ENCODE assay signal across 4 fruit fly cellular contexts in genomic region chrX:1090408-1090807, dm6.
TF ChIP-seq lines count a peak whose summit lies in the region.

No protein-coding gene starts in this region.

- TF ChIP-seq CTCF in whole organism, embryonic (GFP tag; optimal IDR thresholded peaks at IDR 0.05; lab: Kevin White, UChicago), result no peak

TF ChIP-seq in whole organism, embryonic, 481 proteins besides CTCF, POLR2A, EP300 and RAD21 (continues in another document):
- TF ChIP-seq CG10543 (GFP tag; optimal IDR thresholded peaks at IDR 0.05; lab: Kevin White, UChicago) (no peak), sqz (GFP tag; optimal IDR thresholded peaks at IDR 0.05; lab: Kevin White, UChicago) (peak; percentile 16), Sox102F (GFP tag; optimal IDR thresholded peaks at IDR 0.05; lab: Kevin White, UChicago) (peak; percentile 8), CG13624 (GFP tag; optimal IDR thresholded peaks at IDR 0.05; lab: Kevin White, UChicago) (no peak), CG6175 (GFP tag; IDR thresholded peaks at IDR 0.05; lab: Robert Waterston, UW) (no peak), lmd (GFP tag; IDR thresholded peaks at IDR 0.05; lab: Robert Waterston, UW) (peak; percentile 29; the same call in 1 of the 2 replicates), ssp (GFP tag; IDR thresholded peaks at IDR 0.05; lab: Robert Waterston, UW) (no peak), CG31224 (GFP tag; IDR thresholded peaks at IDR 0.05; lab: Robert Waterston, UW) (no peak), dmrt99B (tag; optimal IDR thresholded peaks at IDR 0.05; lab: Kevin White, UChicago) (peak; percentile 24), pan (optimal IDR thresholded peaks at IDR 0.05; lab: Kevin White, UChicago) (no peak), pan (GFP tag; optimal IDR thresholded peaks at IDR 0.05 in 1 of 2, IDR thresholded peaks at IDR 0.05 in 1 of 2) (peak in 1 of 2 experiments; percentile 9), kni (GFP tag; optimal IDR thresholded peaks at IDR 0.05; lab: Kevin White, UChicago) (no peak), CG11504 (tag; optimal IDR thresholded peaks at IDR 0.05; lab: Kevin White, UChicago) (peak; percentile 16), Dad (GFP tag; optimal IDR thresholded peaks at IDR 0.05; lab: Kevin White, UChicago) (no peak), fd96Cb (tag; optimal IDR thresholded peaks at IDR 0.05; lab: Kevin White, UChicago) (no peak), Dip2 (GFP tag; IDR thresholded peaks at IDR 0.05; lab: Robert Waterston, UW) (no peak), Hr78 (GFP tag; optimal IDR thresholded peaks at IDR 0.05; lab: Kevin White, UChicago) (no peak), her (GFP tag; optimal IDR thresholded peaks at IDR 0.05; lab: Kevin White, UChicago) (no peak), dysf (GFP tag; IDR thresholded peaks at IDR 0.05; lab: Robert Waterston, UW) (0 out of 3 replicates have a peak, but pooled peaks have one; percentile 39), Antp (GFP tag; optimal IDR thresholded peaks at IDR 0.05; lab: Kevin White, UChicago) (no peak), CG31388 (GFP tag; optimal IDR thresholded peaks at IDR 0.05; lab: Kevin White, UChicago) (no peak), hbn (GFP tag; IDR thresholded peaks at IDR 0.05; lab: Robert Waterston, UW; ENCODE audit: partially characterized antibody) (no peak), lbe (GFP tag; optimal IDR thresholded peaks at IDR 0.05; lab: Kevin White, UChicago) (no peak)

TF ChIP-seq in whole organism, prepupa, 60 proteins besides CTCF, POLR2A, EP300 and RAD21 (continues in another document):
- TF ChIP-seq CG9139 (GFP tag; optimal IDR thresholded peaks at IDR 0.05; lab: Kevin White, UChicago) (no peak), Eip93F (GFP tag; optimal IDR thresholded peaks at IDR 0.05; lab: Kevin White, UChicago) (no peak), fd59A (GFP tag; optimal IDR thresholded peaks at IDR 0.05; lab: Kevin White, UChicago) (peak; percentile 5), Sox14 (GFP tag; optimal IDR thresholded peaks at IDR 0.05; lab: Kevin White, UChicago) (peak; percentile 13), Gug (GFP tag; IDR thresholded peaks at IDR 0.05; lab: Robert Waterston, UW) (no peak), esn (GFP tag; optimal IDR thresholded peaks at IDR 0.05; lab: Kevin White, UChicago) (peak; percentile 5), CG15336 (GFP tag; IDR thresholded peaks at IDR 0.05; lab: Robert Waterston, UW) (peak; percentile 58), Lpt (GFP tag; optimal IDR thresholded peaks at IDR 0.05; lab: Kevin White, UChicago) (peak; percentile 15), CG8632 (GFP tag; optimal IDR thresholded peaks at IDR 0.05; lab: Kevin White, UChicago) (no peak), CG6854 (GFP tag; optimal IDR thresholded peaks at IDR 0.05; lab: Kevin White, UChicago) (no peak), vri (GFP tag; optimal IDR thresholded peaks at IDR 0.05; lab: Kevin White, UChicago) (no peak), CG3919 (GFP tag; optimal IDR thresholded peaks at IDR 0.05; lab: Kevin White, UChicago) (peak; percentile 19), Blimp-1 (GFP tag; optimal IDR thresholded peaks at IDR 0.05; lab: Kevin White, UChicago) (no peak), net (GFP tag; optimal IDR thresholded peaks at IDR 0.05; lab: Kevin White, UChicago) (peak; percentile 18), CG6163 (GFP tag; IDR thresholded peaks at IDR 0.05; lab: Robert Waterston, UW) (no peak), CG8119 (GFP tag; IDR thresholded peaks at IDR 0.05; lab: Robert Waterston, UW) (peak; percentile 46; the same call in 2 of the 3 replicates), CG10669 (GFP tag; optimal IDR thresholded peaks at IDR 0.05; lab: Kevin White, UChicago) (peak; percentile 13), ss (GFP tag; optimal IDR thresholded peaks at IDR 0.05; lab: Kevin White, UChicago) (peak; percentile 9 to 35), Sox102F (GFP tag; optimal IDR thresholded peaks at IDR 0.05; lab: Kevin White, UChicago) (no peak), CG7368 (GFP tag; optimal IDR thresholded peaks at IDR 0.05; lab: Kevin White, UChicago) (peak; percentile 3), salr (GFP tag; optimal IDR thresholded peaks at IDR 0.05; lab: Kevin White, UChicago) (peak in 1 of 2 experiments; percentile 47), CG6276 (GFP tag; optimal IDR thresholded peaks at IDR 0.05; lab: Kevin White, UChicago) (peak; percentile 48), dac (GFP tag; optimal IDR thresholded peaks at IDR 0.05; lab: Kevin White, UChicago) (peak; percentile 41), pdm3 (GFP tag; optimal IDR thresholded peaks at IDR 0.05; lab: Kevin White, UChicago) (peak; percentile 45)

TF ChIP-seq in whole organism, pupa, 21 proteins besides CTCF, POLR2A, EP300 and RAD21:
- TF ChIP-seq CG8159 (tag; optimal IDR thresholded peaks at IDR 0.05; lab: Kevin White, UChicago) (peak; percentile 24), CG17806 (tag; optimal IDR thresholded peaks at IDR 0.05; lab: Kevin White, UChicago) (peak; percentile 2), CG13204 (GFP tag; optimal IDR thresholded peaks at IDR 0.05; lab: Kevin White, UChicago) (no peak), CG14655 (GFP tag; optimal IDR thresholded peaks at IDR 0.05; lab: Kevin White, UChicago) (peak; percentile 51), CG8301 (tag; optimal IDR thresholded peaks at IDR 0.05; lab: Kevin White, UChicago) (peak; percentile 27), CG9948 (tag; optimal IDR thresholded peaks at IDR 0.05; lab: Kevin White, UChicago) (no peak), CG15710 (tag; optimal IDR thresholded peaks at IDR 0.05; lab: Kevin White, UChicago) (peak; percentile 22), CG34367 (tag; optimal IDR thresholded peaks at IDR 0.05; lab: Kevin White, UChicago) (no peak), Ets98B (GFP tag; IDR thresholded peaks at IDR 0.05; lab: Robert Waterston, UW) (no peak), Pif1B (GFP tag; optimal IDR thresholded peaks at IDR 0.05; lab: Kevin White, UChicago) (no peak), CG12605 (GFP tag; IDR thresholded peaks at IDR 0.05; lab: Robert Waterston, UW) (no peak), CG32121 (GFP tag; IDR thresholded peaks at IDR 0.05; lab: Robert Waterston, UW) (0 out of 2 replicates have a peak, but pooled peaks have one; percentile 35), D1 (tag; optimal IDR thresholded peaks at IDR 0.05; lab: Kevin White, UChicago) (no peak), gl (tag; optimal IDR thresholded peaks at IDR 0.05; lab: Kevin White, UChicago) (no peak), CG10348 (GFP tag; IDR thresholded peaks at IDR 0.05; lab: Robert Waterston, UW) (no peak), Pif1A (GFP tag; optimal IDR thresholded peaks at IDR 0.05; lab: Kevin White, UChicago) (peak; percentile 10), CG4496 (GFP tag; IDR thresholded peaks at IDR 0.05; lab: Robert Waterston, UW) (0 out of 3 replicates have a peak, but pooled peaks have one; percentile 21), rn (GFP tag; IDR thresholded peaks at IDR 0.05; lab: Robert Waterston, UW) (no peak), fd96Ca (GFP tag; IDR thresholded peaks at IDR 0.05; lab: Robert Waterston, UW) (0 out of 3 replicates have a peak, but pooled peaks have one; percentile 54), Snoo (tag; optimal IDR thresholded peaks at IDR 0.05; lab: Kevin White, UChicago) (no peak), EcR (GFP tag; optimal IDR thresholded peaks at IDR 0.05; lab: Kevin White, UChicago) (no peak)
TF ChIP-seq in whole organism, pupa: peak in this region for 9.

TF ChIP-seq in whole organism, wandering third instar larva, 38 proteins besides CTCF, POLR2A, EP300 and RAD21:
- TF ChIP-seq rgr (GFP tag; optimal IDR thresholded peaks at IDR 0.05; lab: Kevin White, UChicago) (no peak), woc (GFP tag; optimal IDR thresholded peaks at IDR 0.05; lab: Kevin White, UChicago) (peak; percentile 19)

Comparison
In these comparisons a context has a peak if more than half of its experiments do, and no peak if none do; other contexts are left out.
1. Of the 7 proteins assayed by ChIP-seq in both whole organism, embryonic and whole organism, prepupa: peak only in whole organism, embryonic: Sox102F; only in whole organism, prepupa: CG16779 and Lpt; in both: none; in neither: 4.